Fruit fly (Drosophila melanogaster) S2 (cell line): ENCODE measurements around the gene Ir76a.

Source experiments
- CG8478 ChIP-seq: fragments of >200 bp; optimal IDR thresholded peaks from 2 replicates; lab custom pipeline; 2018
- CTCF ChIP-seq, 2 experiments: fragments of >200 bp; optimal IDR thresholded peaks; 2 replicates each; lab custom pipeline; 2018

Ir76a gene

dm6 chr3L:19845047-19845906 is 46.2 kb downstream of the Ir76a start, which contains the start of gene Papss:
Gene Papss, plus strand, starts transcription at chr3L:19845293.
- no peak for TF ChIP-seq CG8478 (lab: Kevin White, UChicago)
- no peak for TF ChIP-seq CTCF (optimal IDR thresholded peaks at IDR 0.05; lab: Kevin White, UChicago)

dm6 chr3L:19845907-19846301 is 46.8 kb downstream of the Ir76a start:
- TF ChIP-seq CTCF (optimal IDR thresholded peaks at IDR 0.05; lab: Kevin White, UChicago) (no peak), CG8478 (lab: Kevin White, UChicago) (no peak)

- no peak for TF ChIP-seq CTCF (optimal IDR thresholded peaks at IDR 0.05; lab: Kevin White, UChicago)
These were observed 47.9 kb downstream of the Ir76a start for dm6 chr3L:19846960-19847359.

- no peak for TF ChIP-seq CTCF (optimal IDR thresholded peaks at IDR 0.05; lab: Kevin White, UChicago)
- no peak for TF ChIP-seq CG8478 (lab: Kevin White, UChicago)
These were observed 49.0 kb downstream of the Ir76a start for dm6 chr3L:19848080-19848479.
